Fruit fly (Drosophila melanogaster) whole organism: ENCODE results near the gene Indy.

ENCODE experiments used
- EcR ChIP-seq, 2 experiments: fragments of >200 bp; optimal IDR thresholded peaks; 2 replicates each; lab custom pipeline; 2017; ENCODE audit warnings: missing biosample characterization in 2 of 2, missing genetic modification characterization in 2 of 2, missing genetic modification reagents in 2 of 2
- psq ChIP-seq: fragments of >200 bp; optimal IDR thresholded peaks from 2 replicates; lab custom pipeline; 2017
- usp ChIP-seq: fragments of >200 bp; optimal IDR thresholded peaks from 2 replicates; lab custom pipeline; 2017; ENCODE audit warnings: missing biosample characterization, missing genetic modification characterization, mixed read lengths

dm6 chr3L:18848436-18848835 lies 2.4 kb upstream of the Indy start:
- TF ChIP-seq psq (no peak), usp (no peak), EcR (GFP tag; optimal IDR thresholded peaks at IDR 0.05; lab: Kevin White, UChicago) (no peak)
